Fruit fly (Drosophila melanogaster) S2 (cell line): ENCODE data around the gene Sqor.

ENCODE experiments used
- CG8478 ChIP-seq: fragments of >200 bp; optimal IDR thresholded peaks from 2 replicates; lab custom pipeline; 2018
- CTCF ChIP-seq, 2 experiments: fragments of >200 bp; optimal IDR thresholded peaks; 2 replicates each; lab custom pipeline; 2018

dm6 chr3L:4215079-4215478 lies 24.9 kb upstream of the Sqor start, which contains the start of gene Cpr64Ad:
- TF ChIP-seq CG8478 (no peak), CTCF (optimal IDR thresholded peaks at IDR 0.05; lab: Kevin White, UChicago) (no peak)
